Worm (Caenorhabditis elegans): ENCODE data around the gene B0001.2.
A peak's percentile ranks its signal among the peaks of the same experiment; 100 is the strongest.

B0001.2 gene

ce11 chrIV:12194668-12195067, 43.9 kb upstream of the B0001.2 start (continued):
- TF ChIP-seq F57A8.1 (GFP tag; optimal IDR thresholded peaks at IDR 0.05): no peak
- no peak for TF ChIP-seq die-1 (tag; optimal IDR thresholded peaks at IDR 0.05)
- no peak for TF ChIP-seq unc-62 (GFP tag; optimal IDR thresholded peaks at IDR 0.05)
- TF ChIP-seq him-1 (tag; optimal IDR thresholded peaks at IDR 0.05): peak; percentile 14
- TF ChIP-seq ZK185.1 (tag; optimal IDR thresholded peaks at IDR 0.05; ENCODE audit: poor library complexity, severe bottlenecking): no peak
- no peak for TF ChIP-seq pbrm-1 (GFP tag; IDR thresholded peaks at IDR 0.05)
- no peak for TF ChIP-seq ets-4 (GFP tag; optimal IDR thresholded peaks at IDR 0.05)
- no peak for TF ChIP-seq ceh-27 (GFP tag; optimal IDR thresholded peaks at IDR 0.05)
- no peak for TF ChIP-seq ztf-22 (GFP tag; optimal IDR thresholded peaks at IDR 0.05)
- no peak for TF ChIP-seq F49E8.2 (tag; optimal IDR thresholded peaks at IDR 0.05; ENCODE audit: insufficient read depth)
- no peak for TF ChIP-seq dox-1 (GFP tag; IDR thresholded peaks at IDR 0.05)
- TF ChIP-seq ama-1 (optimal IDR thresholded peaks at IDR 0.05): no peak
- no peak for TF ChIP-seq ama-1 (GFP tag; optimal IDR thresholded peaks at IDR 0.05)
- TF ChIP-seq attf-6 (GFP tag; IDR thresholded peaks at IDR 0.05): no peak
- no peak for TF ChIP-seq tlf-1 (GFP tag; optimal IDR thresholded peaks at IDR 0.05)

DNA sequence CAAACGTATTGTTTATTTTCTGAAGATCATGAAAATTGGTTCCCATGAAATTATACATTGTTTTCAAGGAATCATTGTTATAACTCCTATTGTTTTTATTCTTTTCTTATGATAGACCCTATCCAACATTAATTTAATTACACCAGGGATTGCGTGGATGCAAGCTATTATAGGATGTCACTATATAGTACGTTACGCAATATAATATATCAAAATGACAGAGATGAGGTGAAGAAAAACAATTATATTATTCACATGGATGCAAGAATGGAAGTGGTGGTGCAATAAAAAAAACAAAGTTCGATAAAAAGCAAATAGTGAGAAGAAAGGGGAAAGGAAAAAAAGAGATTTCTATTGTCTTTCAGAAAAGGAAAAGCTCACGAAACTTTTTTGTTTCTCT, 42.6 kb upstream of the B0001.2 start:
- TF ChIP-seq snpc-1.1 (tag; optimal IDR thresholded peaks at IDR 0.05; ENCODE audit: insufficient read depth) (no peak), tlf-1 (GFP tag; optimal IDR thresholded peaks at IDR 0.05) (no peak), madf-3 (GFP tag; IDR thresholded peaks at IDR 0.05) (no peak), lsl-1 (GFP tag; optimal IDR thresholded peaks at IDR 0.05) (no peak), hmg-20 (GFP tag; IDR thresholded peaks at IDR 0.05) (no peak), hsf-1 (GFP tag; IDR thresholded peaks at IDR 0.05) (no peak), bed-2 (GFP tag; IDR thresholded peaks at IDR 0.05) (no peak), Y53F4B.3 (GFP tag; IDR thresholded peaks at IDR 0.05) (no peak), lag-1 (GFP tag; IDR thresholded peaks at IDR 0.05) (no peak), F22D6.2 (tag; optimal IDR thresholded peaks at IDR 0.05) (no peak), ztf-25 (GFP tag; IDR thresholded peaks at IDR 0.05) (no peak), Y56A3A.18 (GFP tag; IDR thresholded peaks at IDR 0.05) (no peak), nfya-1 (tag; optimal IDR thresholded peaks at IDR 0.05; ENCODE audit: borderline replicate concordance, insufficient read depth) (no peak), aptf-2 (GFP tag; conservative IDR thresholded peaks at IDR 0.05) (no peak), F55B11.4 (tag; optimal IDR thresholded peaks at IDR 0.05; ENCODE audit: borderline replicate concordance, insufficient read depth) (no peak), gei-17 (GFP tag; optimal IDR thresholded peaks at IDR 0.05) (no peak)

DNA sequence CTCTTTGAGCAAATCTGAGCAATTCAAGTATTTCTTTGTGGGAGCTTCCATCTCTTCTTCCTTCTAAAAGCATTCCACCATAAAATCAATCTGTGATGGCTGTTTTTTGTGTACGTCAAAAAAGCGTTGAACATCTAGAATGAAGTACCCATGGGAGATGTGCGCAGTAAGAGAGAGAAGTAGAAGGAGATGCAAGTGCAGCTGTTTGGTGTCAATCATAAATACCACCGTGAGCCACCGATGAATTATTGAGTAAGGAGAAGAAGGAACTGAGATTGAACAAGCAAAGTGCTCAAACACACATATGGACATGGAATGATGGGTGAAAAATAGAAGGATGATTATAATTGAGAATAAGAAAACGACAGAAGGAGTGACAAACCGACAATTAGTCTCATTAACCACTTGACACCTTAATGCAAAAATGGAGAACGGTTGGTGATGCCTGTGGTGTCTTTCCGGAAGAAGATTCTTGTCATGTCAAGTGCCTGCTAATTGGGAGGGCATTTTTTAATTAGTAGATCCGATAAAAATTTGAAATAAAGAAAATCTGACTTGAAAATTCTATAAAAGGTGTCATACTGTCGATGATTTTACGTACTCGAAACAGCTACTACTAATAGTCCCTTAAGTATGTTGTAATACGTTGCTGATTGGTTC, 41.5 kb upstream of the B0001.2 start:
- no peak for TF ChIP-seq K11D2.4 (GFP tag; IDR thresholded peaks at IDR 0.05)
- no peak for TF ChIP-seq athp-1 (tag; optimal IDR thresholded peaks at IDR 0.05)
- TF ChIP-seq ceh-79 (tag; optimal IDR thresholded peaks at IDR 0.05): no peak
- no peak for TF ChIP-seq B0035.1 (tag; optimal IDR thresholded peaks at IDR 0.05)
- TF ChIP-seq nhr-27 (tag; optimal IDR thresholded peaks at IDR 0.05): no peak
- TF ChIP-seq madf-10 (tag; optimal IDR thresholded peaks at IDR 0.05): no peak
- no peak for TF ChIP-seq dox-1 (GFP tag; IDR thresholded peaks at IDR 0.05)
- no peak for TF ChIP-seq nfya-2 (GFP tag; IDR thresholded peaks at IDR 0.05)
- no peak for TF ChIP-seq cebp-2 (GFP tag; IDR thresholded peaks at IDR 0.05)
- no peak for TF ChIP-seq madf-3 (GFP tag; IDR thresholded peaks at IDR 0.05)
- no peak for TF ChIP-seq ZK185.1 (tag; optimal IDR thresholded peaks at IDR 0.05; ENCODE audit: poor library complexity, severe bottlenecking)
- TF ChIP-seq egrh-3 (GFP tag; IDR thresholded peaks at IDR 0.05): no peak
- TF ChIP-seq aptf-3 (GFP tag; IDR thresholded peaks at IDR 0.05): no peak
- TF ChIP-seq nfyb-1 (GFP tag; IDR thresholded peaks at IDR 0.05): no peak
- TF ChIP-seq F39B2.1 (GFP tag; IDR thresholded peaks at IDR 0.05): no peak
- TF ChIP-seq nhr-80 (tag; optimal IDR thresholded peaks at IDR 0.05): no peak
- no peak for TF ChIP-seq efl-1 (GFP tag; optimal IDR thresholded peaks at IDR 0.05)
- TF ChIP-seq lsy-27 (tag; optimal IDR thresholded peaks at IDR 0.05; ENCODE audit: borderline replicate concordance, insufficient read depth): no peak
- no peak for TF ChIP-seq F22D6.2 (tag; optimal IDR thresholded peaks at IDR 0.05)

All from whole organism, young adult.